Worm (Caenorhabditis elegans) whole organism, late embryonic: Measurements from ENCODE around the gene F32D1.11.

Source experiments
- K09A11.1 ChIP-seq: sonication (generic microtip); optimal IDR thresholded peaks from 2 replicates; lab custom pipeline; 2017; ENCODE audit warnings: antibody characterized with exemption, mild to moderate bottlenecking, missing genetic modification characterization, missing compliant biosample characterization; ENCODE audit not compliant: insufficient read depth
- ama-1 ChIP-seq: fragments of 150-350 bp; optimal IDR thresholded peaks from 2 replicates; lab custom pipeline; 2014
- ceh-19 ChIP-seq: fragments of 200-800 bp; sonication (Bioruptor generic); optimal IDR thresholded peaks from 2 replicates; lab custom pipeline; 2018; ENCODE audit warnings: mild to moderate bottlenecking, missing genetic modification characterization, missing compliant biosample characterization
- ceh-22 ChIP-seq: sonication (generic microtip); optimal IDR thresholded peaks from 2 replicates; lab custom pipeline; 2017; ENCODE audit warnings: missing biosample characterization, missing genetic modification characterization
- dmd-4 ChIP-seq: sonication (generic microtip); optimal IDR thresholded peaks from 2 replicates; lab custom pipeline; 2016; ENCODE audit warnings: borderline replicate concordance, missing genetic modification characterization, missing compliant biosample characterization
- elt-4 ChIP-seq: sonication (generic microtip); optimal IDR thresholded peaks from 2 replicates; lab custom pipeline; 2016; ENCODE audit warnings: missing genetic modification characterization, missing compliant biosample characterization
- ets-4 ChIP-seq: sonication (generic microtip); optimal IDR thresholded peaks from 2 replicates; lab custom pipeline; 2016; ENCODE audit warnings: missing genetic modification characterization, missing compliant biosample characterization
- eyg-1 ChIP-seq: sonication (generic microtip); optimal IDR thresholded peaks from 2 replicates; lab custom pipeline; 2016; ENCODE audit warnings: missing genotype, missing genetic modification characterization, missing compliant biosample characterization
- gmeb-2 ChIP-seq: sonication (generic microtip); optimal IDR thresholded peaks from 2 replicates; lab custom pipeline; 2016; ENCODE audit warnings: missing genetic modification characterization, inconsistent platforms, missing compliant biosample characterization
- hlh-13 ChIP-seq: fragments of 200-800 bp; sonication (Bioruptor generic); optimal IDR thresholded peaks from 2 replicates; lab custom pipeline; 2018; ENCODE audit warnings: mild to moderate bottlenecking, missing genetic modification characterization, missing compliant biosample characterization
- hlh-8 ChIP-seq: sonication (generic microtip); optimal IDR thresholded peaks from 2 replicates; lab custom pipeline; 2016; ENCODE audit warnings: missing genotype, missing genetic modification characterization, missing compliant biosample characterization
- lim-6 ChIP-seq: sonication (generic microtip); optimal IDR thresholded peaks from 2 replicates; lab custom pipeline; 2016; ENCODE audit warnings: missing genetic modification characterization, missing compliant biosample characterization
- lin-11 ChIP-seq: fragments of 200-800 bp; sonication (Bioruptor generic); optimal IDR thresholded peaks from 2 replicates; lab custom pipeline; 2018; ENCODE audit warnings: mild to moderate bottlenecking, missing genetic modification characterization, missing compliant biosample characterization
- nfya-1 ChIP-seq: sonication (generic microtip); optimal IDR thresholded peaks from 2 replicates; lab custom pipeline; 2017; ENCODE audit warnings: missing genetic modification characterization, mild to moderate bottlenecking, missing compliant biosample characterization, antibody characterized with exemption, moderate library complexity
- odd-2 ChIP-seq: sonication (generic microtip); optimal IDR thresholded peaks from 2 replicates; lab custom pipeline; 2017; ENCODE audit warnings: antibody characterized with exemption, mild to moderate bottlenecking, missing genetic modification characterization, missing compliant biosample characterization
- pag-3 ChIP-seq: sonication (generic microtip); optimal IDR thresholded peaks from 2 replicates; lab custom pipeline; 2016; ENCODE audit warnings: missing compliant biosample characterization, missing genetic modification characterization, borderline replicate concordance
- pat-9 ChIP-seq: fragments of 200-800 bp; sonication (Bioruptor generic); optimal IDR thresholded peaks from 2 replicates; lab custom pipeline; 2018; ENCODE audit warnings: mild to moderate bottlenecking, missing genetic modification characterization, moderate library complexity, missing compliant biosample characterization
- pha-2 ChIP-seq: sonication (generic microtip); optimal IDR thresholded peaks from 2 replicates; lab custom pipeline; 2017; ENCODE audit warnings: mild to moderate bottlenecking, missing genetic modification characterization, missing compliant biosample characterization
- pha-4 ChIP-seq: fragments of 150-350 bp; optimal IDR thresholded peaks from 2 replicates; lab custom pipeline; 2018; ENCODE audit warnings: missing biosample characterization, missing genetic modification reagents, missing genetic modification characterization
- pqm-1 ChIP-seq: sonication (generic microtip); optimal IDR thresholded peaks from 2 replicates; lab custom pipeline; 2016; ENCODE audit warnings: missing genetic modification characterization, missing compliant biosample characterization
- pros-1 ChIP-seq: fragments of 150-350 bp; optimal IDR thresholded peaks from 2 replicates; lab custom pipeline; 2014; ENCODE audit warnings: missing biosample characterization, missing genetic modification reagents, missing genetic modification characterization
- rnt-1 ChIP-seq: sonication (generic microtip); optimal IDR thresholded peaks from 2 replicates; lab custom pipeline; 2016; ENCODE audit warnings: missing genetic modification characterization, missing compliant biosample characterization
- syd-9 ChIP-seq: sonication (generic microtip); optimal IDR thresholded peaks from 2 replicates; lab custom pipeline; 2016; ENCODE audit warnings: mild to moderate bottlenecking, missing genetic modification characterization, moderate library complexity, missing compliant biosample characterization
- tbx-2 ChIP-seq: sonication (generic microtip); optimal IDR thresholded peaks from 2 replicates; lab custom pipeline; 2016; ENCODE audit warnings: missing genetic modification characterization, missing compliant biosample characterization
- ttx-3 ChIP-seq: sonication (generic microtip); optimal IDR thresholded peaks from 2 replicates; lab custom pipeline; 2016; ENCODE audit warnings: missing genetic modification reagents, missing genetic modification characterization, missing compliant biosample characterization
- unc-42 ChIP-seq: sonication (generic microtip); optimal IDR thresholded peaks from 2 replicates; lab custom pipeline; 2016; ENCODE audit warnings: missing genotype, missing genetic modification characterization, missing compliant biosample characterization
- zip-5 ChIP-seq: sonication (generic microtip); optimal IDR thresholded peaks from 2 replicates; lab custom pipeline; 2016; ENCODE audit warnings: missing genetic modification characterization, missing compliant biosample characterization

Gene F32D1.11

ce11 chrV:4322706-4323105 is 43.6 kb downstream of the F32D1.11 start, which contains the start of gene R02D1.2:
TSS of gene R02D1.2 (minus strand) at chrV:4322806.
- TF ChIP-seq ttx-3 (tag; lab: Kevin White, UChicago) (no peak), pag-3 (no peak), pros-1 (no peak), ceh-22 (tag; lab: Kevin White, UChicago) (no peak), gmeb-2 (tag; lab: Kevin White, UChicago) (no peak), pat-9 (no peak), tbx-2 (no peak), unc-42 (no peak), pqm-1 (no peak), zip-5 (no peak), ama-1 (no peak), ceh-19 (no peak), ets-4 (no peak), K09A11.1 (tag; lab: Kevin White, UChicago) (no peak), lim-6 (tag; lab: Kevin White, UChicago) (no peak)

- TF ChIP-seq dmd-4 (tag; lab: Kevin White, UChicago) (no peak), syd-9 (tag; lab: Kevin White, UChicago) (no peak), hlh-13 (GFP tag; lab: Kevin White, UChicago) (no peak), tbx-2 (no peak), pha-4 (tag; lab: Kevin White, UChicago) (no peak), rnt-1 (tag; lab: Kevin White, UChicago) (no peak), unc-42 (no peak), elt-4 (tag; lab: Kevin White, UChicago) (no peak), pha-2 (tag; lab: Kevin White, UChicago) (no peak), lin-11 (tag; lab: Kevin White, UChicago) (no peak), eyg-1 (tag; lab: Kevin White, UChicago) (no peak), nfya-1 (tag; lab: Kevin White, UChicago) (no peak), gmeb-2 (tag; lab: Kevin White, UChicago) (no peak), hlh-8 (no peak), odd-2 (tag; lab: Kevin White, UChicago) (no peak), ttx-3 (tag; lab: Kevin White, UChicago) (no peak)
- TF ChIP-seq, all 69 proteins: peak for 0
These were observed 46.5 kb downstream of the F32D1.11 start, which contains the start of gene ZC132.9 for ce11 chrV:4319867-4320266. TSS of gene ZC132.9 (minus strand) at chrV:4319967.
